Worm (Caenorhabditis elegans) whole organism, dauer: ENCODE results near the gene glb-9.

Experiments used
- unc-62 ChIP-seq: sonication (generic microtip); optimal IDR thresholded peaks from 2 replicates; lab custom pipeline; 2017; ENCODE audit warnings: missing biosample characterization, missing genetic modification reagents, missing genetic modification characterization

glb-9 gene

ce11 chrII:7519221-7519620 is at the start of gene glb-9:
TSS of gene glb-9 (minus strand) at chrII:7519321.
- TF ChIP-seq unc-62 (GFP tag; lab: Kevin White, UChicago): no peak

ce11 chrII:7562616-7563015 is 43.5 kb upstream of the glb-9 start:
- no peak for TF ChIP-seq unc-62 (GFP tag; lab: Kevin White, UChicago)

ce11 chrII:7561494-7561893 is 42.4 kb upstream of the glb-9 start, which contains the start of the genes ZK1290.11 and ZK1290.1:
TSS of gene ZK1290.11 (minus strand) at chrII:7561594.
TSS of gene ZK1290.1 (plus strand) at chrII:7561764.
- no peak for TF ChIP-seq unc-62 (GFP tag; lab: Kevin White, UChicago)

- TF ChIP-seq unc-62 (GFP tag; lab: Kevin White, UChicago): no peak
Observed at ce11 chrII:7560844-7561243, 41.7 kb upstream of the glb-9 start.

ce11 chrII:7558864-7559263 is 39.7 kb upstream of the glb-9 start:
- TF ChIP-seq unc-62 (GFP tag; lab: Kevin White, UChicago): no peak

ce11 chrII:7557981-7558380 is 38.9 kb upstream of the glb-9 start:
- TF ChIP-seq unc-62 (GFP tag; lab: Kevin White, UChicago): no peak

ce11 chrII:7555454-7555853 is 36.3 kb upstream of the glb-9 start, which contains the start of gene ZK1290.14:
TSS of gene ZK1290.14 (minus strand) at chrII:7555592.
- TF ChIP-seq unc-62 (GFP tag; lab: Kevin White, UChicago): no peak

ce11 chrII:7554716-7555247 is 35.7 kb upstream of the glb-9 start:
- TF ChIP-seq unc-62 (GFP tag; lab: Kevin White, UChicago): no peak

ce11 chrII:7553806-7554205 is 34.7 kb upstream of the glb-9 start, which contains the start of gene ZK1290.10:
TSS of gene ZK1290.10 (minus strand) at chrII:7553906.
- no peak for TF ChIP-seq unc-62 (GFP tag; lab: Kevin White, UChicago)

- TF ChIP-seq unc-62 (GFP tag; lab: Kevin White, UChicago): no peak
Observed at ce11 chrII:7549035-7549434, 29.9 kb upstream of the glb-9 start, which contains the start of gene tph-1. TSS of gene tph-1 (plus strand) at chrII:7549335.

ce11 chrII:7548044-7548443 is 28.9 kb upstream of the glb-9 start, which contains the start of gene fbxa-224:
TSS of gene fbxa-224 (minus strand) at chrII:7548144.
- TF ChIP-seq unc-62 (GFP tag; lab: Kevin White, UChicago): no peak

- TF ChIP-seq unc-62 (GFP tag; lab: Kevin White, UChicago): no peak
Observed at ce11 chrII:7547269-7547668, 28.1 kb upstream of the glb-9 start.

- TF ChIP-seq unc-62 (GFP tag; lab: Kevin White, UChicago): no peak
Observed at ce11 chrII:7545364-7545763, 26.2 kb upstream of the glb-9 start.

ce11 chrII:7544782-7545181 is 25.7 kb upstream of the glb-9 start:
- no peak for TF ChIP-seq unc-62 (GFP tag; lab: Kevin White, UChicago)

ce11 chrII:7543808-7544207 is 24.7 kb upstream of the glb-9 start, which contains the start of gene rol-8:
TSS of gene rol-8 (plus strand) at chrII:7544108.
- TF ChIP-seq unc-62 (GFP tag; lab: Kevin White, UChicago): no peak

- TF ChIP-seq unc-62 (GFP tag; lab: Kevin White, UChicago): no peak
Observed at ce11 chrII:7542952-7543351, 23.8 kb upstream of the glb-9 start.

ce11 chrII:7537603-7538230 is 18.6 kb upstream of the glb-9 start, which contains the start of gene nfi-1:
TSS of gene nfi-1 (plus strand) at chrII:7538180.
- no peak for TF ChIP-seq unc-62 (GFP tag; lab: Kevin White, UChicago)
